Fruit fly (Drosophila melanogaster) whole organism, embryonic: Measurements from ENCODE around the gene CG9568.

Experiments used
- Ada2b ChIP-seq: fragments of 200-800 bp; sonication (Bioruptor generic); IDR thresholded peaks from 2 replicates; pipeline ENCODE4 v1.3.6; 2022; ENCODE audit warnings: missing biosample characterization, missing genetic modification characterization
- Blimp-1 ChIP-seq: fragments of 200-800 bp; sonication (Bioruptor generic); optimal IDR thresholded peaks from 3 replicates; lab custom pipeline; 2018; ENCODE audit warnings: missing biosample characterization, missing genetic modification characterization, mild to moderate bottlenecking, moderate library complexity, missing genetic modification reagents
- CG10209 ChIP-seq: fragments of 200-800 bp; sonication (Bioruptor generic); optimal IDR thresholded peaks from 3 replicates; lab custom pipeline; 2017; ENCODE audit warnings: missing biosample characterization, mild to moderate bottlenecking, missing genetic modification characterization, missing genetic modification reagents
- CG10274 ChIP-seq: fragments of 200-800 bp; sonication (Bioruptor generic); optimal IDR thresholded peaks from 3 replicates; lab custom pipeline; 2017; ENCODE audit warnings: missing biosample characterization, mild to moderate bottlenecking, missing genetic modification characterization
- CG10431 ChIP-seq: fragments of 200-800 bp; sonication (Bioruptor generic); optimal IDR thresholded peaks from 3 replicates; lab custom pipeline; 2018; ENCODE audit warnings: missing biosample characterization, mild to moderate bottlenecking, missing genetic modification characterization
- CG10979 ChIP-seq: fragments of 200-800 bp; sonication (Bioruptor generic); optimal IDR thresholded peaks from 2 replicates; lab custom pipeline; 2018; ENCODE audit warnings: missing biosample characterization, mild to moderate bottlenecking, missing genetic modification characterization, moderate library complexity
- CG11093 ChIP-seq: fragments of 200-800 bp; sonication (Bioruptor generic); IDR thresholded peaks from 3 replicates; pipeline ENCODE4 v1.3.6; 2022; ENCODE audit warnings: missing biosample characterization, missing genetic modification characterization
- CG11456 ChIP-seq: fragments of 200-800 bp; sonication (Bioruptor generic); IDR thresholded peaks from 3 replicates; pipeline ENCODE4 v1.3.6; 2022; ENCODE audit warnings: missing biosample characterization, missing genetic modification characterization
- CG13296 ChIP-seq: fragments of 200-800 bp; sonication (Bioruptor generic); optimal IDR thresholded peaks from 3 replicates; lab custom pipeline; 2018; ENCODE audit warnings: missing biosample characterization, mild to moderate bottlenecking, missing genetic modification characterization
- CG15011 ChIP-seq: fragments of 200-800 bp; sonication (Bioruptor generic); optimal IDR thresholded peaks from 3 replicates; lab custom pipeline; 2018; ENCODE audit warnings: missing biosample characterization, mild to moderate bottlenecking, missing genetic modification characterization
- CG15073 ChIP-seq: fragments of 200-800 bp; sonication (Bioruptor generic); optimal IDR thresholded peaks from 2 replicates; lab custom pipeline; 2016; ENCODE audit warnings: missing biosample characterization, missing genetic modification characterization
- CG1529 ChIP-seq: fragments of 200-800 bp; sonication (Bioruptor generic); optimal IDR thresholded peaks from 3 replicates; lab custom pipeline; 2018; ENCODE audit warnings: missing biosample characterization, missing genetic modification characterization
- CG17385 ChIP-seq: fragments of 200-800 bp; sonication (Bioruptor generic); optimal IDR thresholded peaks from 3 replicates; lab custom pipeline; 2018; ENCODE audit warnings: missing biosample characterization, mild to moderate bottlenecking, missing genetic modification characterization
- CG17802 ChIP-seq: fragments of 200-800 bp; sonication (Bioruptor generic); optimal IDR thresholded peaks from 2 replicates; lab custom pipeline; 2018; ENCODE audit warnings: missing biosample characterization, mild to moderate bottlenecking, missing genetic modification characterization, moderate library complexity
- CG17912 ChIP-seq: fragments of 200-800 bp; sonication (Bioruptor generic); optimal IDR thresholded peaks from 2 replicates; lab custom pipeline; 2018; ENCODE audit warnings: missing biosample characterization, mild to moderate bottlenecking, missing genetic modification characterization
- CG18262 ChIP-seq: fragments of 200-800 bp; optimal IDR thresholded peaks from 3 replicates; lab custom pipeline; 2019; ENCODE audit warnings: missing biosample characterization, mild to moderate bottlenecking, missing genetic modification characterization, moderate library complexity
- CG18599 ChIP-seq: fragments of 200-800 bp; sonication (Bioruptor generic); optimal IDR thresholded peaks from 3 replicates; lab custom pipeline; 2017; ENCODE audit warnings: missing biosample characterization, missing genetic modification characterization, mild to moderate bottlenecking, moderate library complexity, missing genetic modification reagents
- CG30403 ChIP-seq: fragments of 200-800 bp; sonication (Bioruptor generic); optimal IDR thresholded peaks from 3 replicates; lab custom pipeline; 2016; ENCODE audit warnings: missing biosample characterization, missing genetic modification characterization
- CG34376 ChIP-seq: fragments of 200-800 bp; sonication (Bioruptor generic); optimal IDR thresholded peaks from 2 replicates; lab custom pipeline; 2018; ENCODE audit warnings: missing biosample characterization, mild to moderate bottlenecking, missing genetic modification characterization
- CG3838 ChIP-seq: fragments of 200-800 bp; sonication (Bioruptor generic); optimal IDR thresholded peaks from 3 replicates; lab custom pipeline; 2016; ENCODE audit warnings: missing biosample characterization, missing genetic modification characterization
- CG5245 ChIP-seq: fragments of 200-800 bp; sonication (Bioruptor generic); optimal IDR thresholded peaks from 3 replicates; lab custom pipeline; 2016; ENCODE audit warnings: missing biosample characterization, missing genetic modification characterization
- CG8478 ChIP-seq: fragments of >200 bp; optimal IDR thresholded peaks from 2 replicates; lab custom pipeline; 2018
- CG9797 ChIP-seq: fragments of 200-800 bp; sonication (Bioruptor generic); optimal IDR thresholded peaks from 3 replicates; lab custom pipeline; 2018; ENCODE audit warnings: missing biosample characterization, mild to moderate bottlenecking, missing genetic modification characterization
- CG9876 ChIP-seq: fragments of 200-800 bp; sonication (Bioruptor generic); optimal IDR thresholded peaks from 2 replicates; lab custom pipeline; 2016; ENCODE audit warnings: missing biosample characterization, missing genetic modification characterization
- Chrac-16 ChIP-seq: fragments of 200-800 bp; sonication (Bioruptor generic); optimal IDR thresholded peaks from 3 replicates; lab custom pipeline; 2016; ENCODE audit warnings: missing biosample characterization, missing genetic modification characterization
- Dad ChIP-seq: fragments of 200-800 bp; sonication (Bioruptor generic); optimal IDR thresholded peaks from 3 replicates; lab custom pipeline; 2016; ENCODE audit warnings: missing biosample characterization, missing genetic modification characterization
- E2f2 ChIP-seq: fragments of 200-800 bp; sonication (Bioruptor generic); IDR thresholded peaks from 2 replicates; pipeline ENCODE4 v1.3.6; 2022; ENCODE audit warnings: missing biosample characterization, missing genetic modification characterization
- HmgD ChIP-seq: fragments of 200-800 bp; sonication (Bioruptor generic); optimal IDR thresholded peaks from 3 replicates; lab custom pipeline; 2016; ENCODE audit warnings: missing biosample characterization, missing genetic modification characterization
- Kr ChIP-seq: fragments of 200-800 bp; sonication (Bioruptor generic); optimal IDR thresholded peaks from 2 replicates; lab custom pipeline; 2017; ENCODE audit warnings: missing biosample characterization, mild to moderate bottlenecking, missing genetic modification characterization
- Lpt ChIP-seq: fragments of >200 bp; optimal IDR thresholded peaks from 2 replicates; lab custom pipeline; 2018; ENCODE audit warnings: missing biosample characterization, missing genetic modification characterization
- NFAT ChIP-seq: fragments of 200-800 bp; sonication (Bioruptor generic); IDR thresholded peaks from 2 replicates; pipeline ENCODE4 v1.3.6; 2022; ENCODE audit warnings: missing biosample characterization, missing genetic modification characterization
- Nf-YB ChIP-seq: fragments of 200-800 bp; sonication (Bioruptor generic); optimal IDR thresholded peaks from 3 replicates; lab custom pipeline; 2019; ENCODE audit warnings: missing biosample characterization, mild to moderate bottlenecking, missing genetic modification characterization, moderate library complexity
- Spps ChIP-seq: fragments of 200-800 bp; sonication (Bioruptor generic); optimal IDR thresholded peaks from 2 replicates; lab custom pipeline; 2018; ENCODE audit warnings: missing biosample characterization, mild to moderate bottlenecking, missing genetic modification characterization
- ac ChIP-seq: fragments of 200-800 bp; sonication (Bioruptor generic); optimal IDR thresholded peaks from 3 replicates; lab custom pipeline; 2017; ENCODE audit warnings: missing biosample characterization, mild to moderate bottlenecking, missing genetic modification characterization
- amos ChIP-seq: fragments of 200-800 bp; sonication (Bioruptor generic); IDR thresholded peaks from 2 replicates; pipeline ENCODE4 v1.3.6; 2022; ENCODE audit warnings: missing biosample characterization, missing genetic modification characterization; ENCODE audit not compliant: partially characterized antibody
- aop ChIP-seq: fragments of 200-800 bp; sonication (Bioruptor generic); IDR thresholded peaks from 2 replicates; pipeline ENCODE4 v1.3.6; 2022; ENCODE audit warnings: missing biosample characterization, missing genetic modification characterization
- cas ChIP-seq: fragments of 200-800 bp; sonication (Bioruptor generic); IDR thresholded peaks from 2 replicates; pipeline ENCODE4 v1.3.6; 2022; ENCODE audit warnings: missing biosample characterization, missing genetic modification characterization
- dpn ChIP-seq, 2 experiments: fragments of 200-800 bp; sonication (Bioruptor generic); optimal IDR thresholded peaks; 3 replicates each; lab custom pipeline; 2016; ENCODE audit warnings: missing biosample characterization in 2 of 2, missing genetic modification characterization in 2 of 2
- eve ChIP-seq, 2 experiments: fragments of >200 bp; optimal IDR thresholded peaks; 2 replicates each; lab custom pipeline; 2017; ENCODE audit warnings: missing biosample characterization in 2 of 2, missing genetic modification characterization in 2 of 2
- fu2 ChIP-seq: fragments of 200-800 bp; sonication (Bioruptor generic); optimal IDR thresholded peaks from 2 replicates; lab custom pipeline; 2016; ENCODE audit warnings: missing biosample characterization, missing genetic modification characterization
- gcm ChIP-seq: fragments of 200-800 bp; sonication (Bioruptor generic); optimal IDR thresholded peaks from 2 replicates; lab custom pipeline; 2019; ENCODE audit warnings: missing biosample characterization, mild to moderate bottlenecking, missing genetic modification characterization, moderate library complexity
- p53 ChIP-seq: fragments of 200-800 bp; sonication (Bioruptor generic); optimal IDR thresholded peaks from 2 replicates; lab custom pipeline; 2016; ENCODE audit warnings: missing biosample characterization, missing genetic modification characterization
- pb ChIP-seq: fragments of 200-800 bp; sonication (Bioruptor generic); optimal IDR thresholded peaks from 3 replicates; lab custom pipeline; 2016; ENCODE audit warnings: missing biosample characterization, missing genetic modification characterization
- pho ChIP-seq: fragments of 200-800 bp; sonication (Bioruptor generic); optimal IDR thresholded peaks from 2 replicates; lab custom pipeline; 2016; ENCODE audit warnings: missing biosample characterization, missing genetic modification characterization
- psq ChIP-seq: fragments of 200-800 bp; sonication (Bioruptor generic); optimal IDR thresholded peaks from 2 replicates; lab custom pipeline; 2017; ENCODE audit warnings: missing biosample characterization, missing genetic modification characterization
- sd ChIP-seq: fragments of 200-800 bp; sonication (Bioruptor generic); optimal IDR thresholded peaks from 3 replicates; lab custom pipeline; 2018; ENCODE audit warnings: missing biosample characterization, mild to moderate bottlenecking, missing genetic modification characterization, moderate library complexity
- sob ChIP-seq: fragments of 200-800 bp; sonication (Bioruptor generic); IDR thresholded peaks from 2 replicates; pipeline ENCODE4 v1.3.6; 2022; ENCODE audit warnings: missing biosample characterization, missing genetic modification characterization
- tna ChIP-seq: fragments of 200-800 bp; sonication (Bioruptor generic); IDR thresholded peaks from 2 replicates; pipeline ENCODE4 v1.3.6; 2022; ENCODE audit warnings: missing biosample characterization, missing genetic modification characterization; ENCODE audit not compliant: partially characterized antibody
- ttk ChIP-seq: fragments of 200-800 bp; sonication (Bioruptor generic); IDR thresholded peaks from 2 replicates; pipeline ENCODE4 v2.1.2; 2022; ENCODE audit warnings: missing biosample characterization, missing genetic modification characterization
- wek ChIP-seq: fragments of 200-800 bp; sonication (Bioruptor generic); optimal IDR thresholded peaks from 3 replicates; lab custom pipeline; 2018; ENCODE audit warnings: missing biosample characterization, mild to moderate bottlenecking, missing genetic modification characterization, moderate library complexity

CG9568 gene

dm6 chr2L:8984614-8985318, 25.6 kb upstream of the CG9568 start, which contains the start of gene CG13101 (continued):
- TF ChIP-seq Lpt (GFP tag; lab: Kevin White, UChicago) (no peak), CG5245 (GFP tag; lab: Kevin White, UChicago) (peak; percentile 85), CG30403 (GFP tag; lab: Kevin White, UChicago) (peak; percentile 94), cas (GFP tag; lab: Robert Waterston, UW) (peak; percentile 80), CG15011 (GFP tag; lab: Kevin White, UChicago) (peak; percentile 82), CG10979 (tag; lab: Kevin White, UChicago) (peak; percentile 94), Dad (GFP tag; lab: Kevin White, UChicago) (peak; percentile 71), CG18262 (tag; lab: Kevin White, UChicago) (peak; percentile 94), CG10209 (GFP tag; lab: Kevin White, UChicago) (peak; percentile 89), CG34376 (GFP tag; lab: Kevin White, UChicago) (peak; percentile 62), wek (GFP tag; lab: Kevin White, UChicago) (no peak), CG17802 (tag; lab: Kevin White, UChicago) (peak; percentile 57), CG9797 (no peak), HmgD (no peak), CG1529 (GFP tag; lab: Kevin White, UChicago) (peak; percentile 81), CG18599 (peak; percentile 93), fu2 (GFP tag; lab: Kevin White, UChicago) (peak; percentile 63), amos (no peak), sob (GFP tag; lab: Robert Waterston, UW) (peak; percentile 96), Ada2b (GFP tag; lab: Robert Waterston, UW) (peak; percentile 94), gcm (GFP tag; lab: Kevin White, UChicago) (peak; percentile 92), pho (GFP tag; lab: Kevin White, UChicago) (peak; percentile 91), ttk (GFP tag; lab: Robert Waterston, UW) (peak; percentile 93), E2f2 (peak; percentile 79), CG9876 (GFP tag; lab: Kevin White, UChicago) (peak; percentile 27), CG3838 (GFP tag; lab: Kevin White, UChicago) (peak; percentile 65), CG11456 (GFP tag; lab: Robert Waterston, UW) (no peak; the same call in 1 of the 3 replicates), pb (GFP tag; lab: Kevin White, UChicago) (peak; percentile 62), CG11093 (GFP tag; lab: Robert Waterston, UW) (peak; percentile 84), dpn (GFP tag; optimal IDR thresholded peaks at IDR 0.05; lab: Kevin White, UChicago) (peak; percentile 86 to 91), psq (GFP tag; lab: Kevin White, UChicago) (peak; percentile 63), aop (GFP tag; lab: Robert Waterston, UW) (no peak), CG17912 (no peak), Nf-YB (GFP tag; lab: Kevin White, UChicago) (peak; percentile 83), sd (tag; lab: Kevin White, UChicago) (peak; percentile 84), CG17385 (GFP tag; lab: Kevin White, UChicago) (peak; percentile 89), eve (GFP tag; optimal IDR thresholded peaks at IDR 0.05; lab: Kevin White, UChicago) (peak in 1 of 2 experiments; percentile 86), ac (GFP tag; lab: Kevin White, UChicago) (peak; percentile 77), Chrac-16 (GFP tag; lab: Kevin White, UChicago) (peak; percentile 89), p53 (peak; percentile 5), CG8478 (lab: Kevin White, UChicago) (no peak), CG13296 (peak; percentile 93), Spps (tag; lab: Kevin White, UChicago) (peak; percentile 91), CG10274 (GFP tag; lab: Kevin White, UChicago) (peak; percentile 55), Kr (GFP tag; lab: Kevin White, UChicago) (no peak), CG15073 (GFP tag; lab: Kevin White, UChicago) (peak; percentile 56), tna (GFP tag; lab: Robert Waterston, UW) (no peak), Blimp-1 (peak; percentile 93), CG10431 (GFP tag; lab: Kevin White, UChicago) (peak; percentile 55), NFAT (GFP tag; lab: Robert Waterston, UW) (peak; percentile 86)
